Fruit fly (Drosophila melanogaster): ENCODE measurements around the gene mTerf3.

The mTerf3 gene

DNA sequence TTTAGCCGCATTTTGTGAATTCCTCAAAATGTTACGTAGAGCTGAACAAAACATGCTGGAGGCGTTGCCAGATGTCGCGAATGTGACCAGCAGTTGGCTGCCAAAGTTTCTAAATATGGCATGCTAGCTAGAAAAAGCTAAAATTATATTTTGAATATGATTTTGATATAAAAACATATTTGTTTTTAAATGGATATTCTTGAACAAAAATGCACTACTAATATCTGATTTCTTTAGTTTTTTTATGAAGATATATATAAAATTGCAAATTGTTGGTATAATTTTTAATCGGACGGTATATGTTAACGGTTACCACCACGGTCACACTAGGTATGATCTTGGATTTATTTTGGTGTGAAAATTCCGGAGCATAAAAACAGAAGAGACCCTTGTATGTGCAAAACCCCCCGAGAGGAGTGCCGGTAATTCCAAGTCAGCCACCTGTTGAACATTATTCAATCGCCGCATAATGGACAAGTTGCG lies at the start of gene mTerf3, which contains the start of gene CG5104:
Gene mTerf3, minus strand, starts transcription at position 86 of the 483 bp plus-strand sequence.
Gene CG5104, plus strand, starts transcription at position 323 of the 483 bp plus-strand sequence.
- TF ChIP-seq CG12605 (GFP tag; IDR thresholded peaks at IDR 0.05) (no peak), D1 (tag; optimal IDR thresholded peaks at IDR 0.05) (no peak), EcR (GFP tag; optimal IDR thresholded peaks at IDR 0.05) (peak; percentile 3)

DNA sequence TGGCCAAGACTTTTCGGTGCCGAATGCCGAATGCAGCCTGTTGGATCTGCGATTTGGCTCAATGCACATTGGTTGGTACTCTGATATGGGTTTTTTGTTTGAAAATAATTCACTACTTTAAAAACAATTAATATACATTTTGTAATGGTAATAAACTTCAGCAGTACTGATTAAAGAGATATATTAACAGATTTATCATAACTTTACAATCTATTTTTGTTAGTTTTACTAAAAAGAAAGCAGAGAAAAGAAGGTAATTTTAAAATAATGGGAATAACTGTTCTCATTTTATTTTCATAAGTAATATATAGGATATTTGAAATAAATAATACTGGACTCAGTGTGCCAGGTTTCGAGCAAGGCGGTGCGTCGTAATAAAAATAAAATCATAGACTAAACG lies 49.6 kb upstream of the mTerf3 start:
- TF ChIP-seq CG4496 (GFP tag; IDR thresholded peaks at IDR 0.05), result no peak
- peak; percentile 45 for TF ChIP-seq CG32121 (GFP tag; IDR thresholded peaks at IDR 0.05)
- TF ChIP-seq CG14655 (GFP tag; optimal IDR thresholded peaks at IDR 0.05), result peak; percentile 31
- peak; percentile 51 for TF ChIP-seq CG8301 (tag; optimal IDR thresholded peaks at IDR 0.05)

- no peak for TF ChIP-seq CG34367 (tag; optimal IDR thresholded peaks at IDR 0.05)
- no peak for TF ChIP-seq CG17806 (tag; optimal IDR thresholded peaks at IDR 0.05)
- TF ChIP-seq CG13204 (GFP tag; optimal IDR thresholded peaks at IDR 0.05), result no peak
- TF ChIP-seq D1 (tag; optimal IDR thresholded peaks at IDR 0.05), result no peak
Observed at dm6 chr3L:20565561-20566128, 45.1 kb upstream of the mTerf3 start.

dm6 chr3L:20563767-20564166 lies 43.2 kb upstream of the mTerf3 start:
- TF ChIP-seq D1 (tag; optimal IDR thresholded peaks at IDR 0.05), result no peak
- no peak for TF ChIP-seq fd96Ca (GFP tag; IDR thresholded peaks at IDR 0.05)
- no peak for TF ChIP-seq Pif1B (GFP tag; optimal IDR thresholded peaks at IDR 0.05)
- no peak for TF ChIP-seq CG9948 (tag; optimal IDR thresholded peaks at IDR 0.05)
- no peak for TF ChIP-seq CG4496 (GFP tag; IDR thresholded peaks at IDR 0.05)
- no peak for TF ChIP-seq rn (GFP tag; IDR thresholded peaks at IDR 0.05)
- TF ChIP-seq CG15710 (tag; optimal IDR thresholded peaks at IDR 0.05), result no peak
- TF ChIP-seq CG8301 (tag; optimal IDR thresholded peaks at IDR 0.05), result no peak
- TF ChIP-seq CG12605 (GFP tag; IDR thresholded peaks at IDR 0.05), result no peak
- no peak for TF ChIP-seq Snoo (tag; optimal IDR thresholded peaks at IDR 0.05)
- TF ChIP-seq CG17806 (tag; optimal IDR thresholded peaks at IDR 0.05), result no peak
- TF ChIP-seq CG32121 (GFP tag; IDR thresholded peaks at IDR 0.05), result no peak
- no peak for TF ChIP-seq Pif1A (GFP tag; optimal IDR thresholded peaks at IDR 0.05)
- no peak for TF ChIP-seq CG13204 (GFP tag; optimal IDR thresholded peaks at IDR 0.05)
- TF ChIP-seq EcR (GFP tag; optimal IDR thresholded peaks at IDR 0.05), result no peak
- TF ChIP-seq CG10348 (GFP tag; IDR thresholded peaks at IDR 0.05), result no peak

- TF ChIP-seq fd96Ca (GFP tag; IDR thresholded peaks at IDR 0.05) (no peak), Ets98B (GFP tag; IDR thresholded peaks at IDR 0.05) (no peak), CG34367 (tag; optimal IDR thresholded peaks at IDR 0.05) (no peak), CG8159 (tag; optimal IDR thresholded peaks at IDR 0.05) (peak; percentile 25), CG13204 (GFP tag; optimal IDR thresholded peaks at IDR 0.05) (no peak), CG15710 (tag; optimal IDR thresholded peaks at IDR 0.05) (peak; percentile 15), CG4496 (GFP tag; IDR thresholded peaks at IDR 0.05) (no peak), CG32121 (GFP tag; IDR thresholded peaks at IDR 0.05) (no peak), rn (GFP tag; IDR thresholded peaks at IDR 0.05) (no peak), Pif1B (GFP tag; optimal IDR thresholded peaks at IDR 0.05) (peak; percentile 1), Pif1A (GFP tag; optimal IDR thresholded peaks at IDR 0.05) (no peak), EcR (GFP tag; optimal IDR thresholded peaks at IDR 0.05) (no peak), CG8301 (tag; optimal IDR thresholded peaks at IDR 0.05) (peak; percentile 46), CG12605 (GFP tag; IDR thresholded peaks at IDR 0.05) (no peak), CG10348 (GFP tag; IDR thresholded peaks at IDR 0.05) (no peak), CG17806 (tag; optimal IDR thresholded peaks at IDR 0.05) (peak; percentile 29), CG14655 (GFP tag; optimal IDR thresholded peaks at IDR 0.05) (peak; percentile 56), D1 (tag; optimal IDR thresholded peaks at IDR 0.05) (no peak), CG9948 (tag; optimal IDR thresholded peaks at IDR 0.05) (peak; percentile 34), gl (tag; optimal IDR thresholded peaks at IDR 0.05) (no peak), Snoo (tag; optimal IDR thresholded peaks at IDR 0.05) (no peak)
Observed at dm6 chr3L:20562649-20563048, 42.1 kb upstream of the mTerf3 start.

dm6 chr3L:20557065-20557464 lies 36.5 kb upstream of the mTerf3 start:
- no peak for TF ChIP-seq CG32121 (GFP tag; IDR thresholded peaks at IDR 0.05)
- TF ChIP-seq CG13204 (GFP tag; optimal IDR thresholded peaks at IDR 0.05), result no peak
- no peak for TF ChIP-seq CG17806 (tag; optimal IDR thresholded peaks at IDR 0.05)
- peak; percentile 18 for TF ChIP-seq CG8301 (tag; optimal IDR thresholded peaks at IDR 0.05)

DNA sequence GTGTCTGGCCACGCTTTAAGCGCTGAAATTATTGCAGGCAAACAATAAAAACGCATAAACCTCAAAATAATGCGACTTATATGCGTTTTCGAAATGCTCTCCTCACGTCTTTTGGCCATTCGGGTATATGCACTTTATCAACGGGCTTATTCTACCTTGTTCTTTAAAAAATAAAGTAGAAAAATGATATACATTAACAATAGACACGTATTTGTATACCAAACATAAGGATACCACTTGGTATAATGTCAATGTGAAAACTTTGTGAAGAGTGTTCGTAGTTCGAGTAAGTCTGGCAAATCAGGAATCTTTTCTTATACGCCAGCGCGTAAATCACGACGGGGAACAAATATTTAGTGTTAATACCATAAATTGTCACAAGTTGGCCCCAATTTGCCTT lies 35.8 kb upstream of the mTerf3 start:
- TF ChIP-seq CG17806 (tag; optimal IDR thresholded peaks at IDR 0.05) (peak; percentile 75), CG8159 (tag; optimal IDR thresholded peaks at IDR 0.05) (peak; percentile 84), fd96Ca (GFP tag; IDR thresholded peaks at IDR 0.05) (no peak), Ets98B (GFP tag; IDR thresholded peaks at IDR 0.05) (no peak), CG8301 (tag; optimal IDR thresholded peaks at IDR 0.05) (peak; percentile 12), Pif1A (GFP tag; optimal IDR thresholded peaks at IDR 0.05) (peak; percentile 61), Snoo (tag; optimal IDR thresholded peaks at IDR 0.05) (peak; percentile 80), gl (tag; optimal IDR thresholded peaks at IDR 0.05) (peak; percentile 34), CG13204 (GFP tag; optimal IDR thresholded peaks at IDR 0.05) (peak; percentile 16), CG12605 (GFP tag; IDR thresholded peaks at IDR 0.05) (no peak), Pif1B (GFP tag; optimal IDR thresholded peaks at IDR 0.05) (peak; percentile 65), EcR (GFP tag; optimal IDR thresholded peaks at IDR 0.05) (peak; percentile 14), CG15710 (tag; optimal IDR thresholded peaks at IDR 0.05) (peak; percentile 82), CG10348 (GFP tag; IDR thresholded peaks at IDR 0.05) (no peak), CG9948 (tag; optimal IDR thresholded peaks at IDR 0.05) (peak; percentile 61), CG4496 (GFP tag; IDR thresholded peaks at IDR 0.05) (peak; percentile 43; the same call in 1 of the 3 replicates), CG14655 (GFP tag; optimal IDR thresholded peaks at IDR 0.05) (peak; percentile 34), rn (GFP tag; IDR thresholded peaks at IDR 0.05) (no peak), CG32121 (GFP tag; IDR thresholded peaks at IDR 0.05) (no peak), D1 (tag; optimal IDR thresholded peaks at IDR 0.05) (no peak), CG34367 (tag; optimal IDR thresholded peaks at IDR 0.05) (peak; percentile 71)

Data from whole organism, pupa.